Fruit fly (Drosophila melanogaster) whole organism, wandering third instar larva: ENCODE measurements around the gene CG14219.

Source experiments
- GATAd ChIP-seq: sonication (Bioruptor generic); optimal IDR thresholded peaks from 2 replicates; lab custom pipeline; 2016; ENCODE audit warnings: missing biosample characterization, missing genetic modification characterization
- dmrt93B ChIP-seq: fragments of 200-800 bp; sonication (Bioruptor generic); optimal IDR thresholded peaks from 2 replicates; lab custom pipeline; 2018; ENCODE audit warnings: missing biosample characterization, mild to moderate bottlenecking, missing genetic modification characterization
- foxo ChIP-seq, 2 experiments: fragments of 200-800 bp; sonication (Bioruptor generic); optimal IDR thresholded peaks; 2 replicates in 1 of 2; 3 replicates in 1 of 2; lab custom pipeline; 2016 to 2017; ENCODE audit warnings: missing biosample characterization in 2 of 2, missing genetic modification characterization in 2 of 2
- pan ChIP-seq: fragments of >200 bp; optimal IDR thresholded peaks from 2 replicates; lab custom pipeline; 2017
- usp ChIP-seq: fragments of >200 bp; optimal IDR thresholded peaks from 2 replicates; lab custom pipeline; 2017; ENCODE audit warnings: missing biosample characterization, missing genetic modification characterization

- TF ChIP-seq usp (no peak), foxo (GFP tag; optimal IDR thresholded peaks at IDR 0.05; lab: Kevin White, UChicago) (no peak), pan (lab: Kevin White, UChicago) (no peak), GATAd (no peak), dmrt93B (GFP tag; lab: Kevin White, UChicago) (no peak)
Measured at dm6 chrX:19595862-19596261, 5.9 kb upstream of the CG14219 start.
